Worm (Caenorhabditis elegans) whole organism, L2 larva: ENCODE data around the gene C50F4.8.
A peak's percentile ranks its signal among the peaks of the same experiment; 100 is the strongest.

Source experiments
- F13H6.1 ChIP-seq: sonication (generic microtip); optimal IDR thresholded peaks from 2 replicates; lab custom pipeline; 2016; ENCODE audit warnings: missing genetic modification characterization, missing compliant biosample characterization
- R02D3.7 ChIP-seq: fragments of 150-350 bp; optimal IDR thresholded peaks from 2 replicates; lab custom pipeline; 2014; ENCODE audit warnings: missing biosample characterization, missing genetic modification characterization
- Y55F3AM.14 ChIP-seq: fragments of 200-800 bp; sonication (Bioruptor generic); optimal IDR thresholded peaks from 2 replicates; lab custom pipeline; 2018; ENCODE audit warnings: mild to moderate bottlenecking, missing genetic modification characterization, missing compliant biosample characterization
- alr-1 ChIP-seq: fragments of 150-350 bp; optimal IDR thresholded peaks from 2 replicates; lab custom pipeline; 2014; ENCODE audit warnings: missing biosample characterization, missing genetic modification characterization
- aly-2 ChIP-seq: fragments of 150-350 bp; optimal IDR thresholded peaks from 2 replicates; lab custom pipeline; 2014; ENCODE audit warnings: missing biosample characterization, missing genetic modification characterization
- ama-1 ChIP-seq: fragments of 150-350 bp; optimal IDR thresholded peaks from 2 replicates; lab custom pipeline; 2018; ENCODE audit warnings: inconsistent platforms
- blmp-1 ChIP-seq: sonication (generic microtip); optimal IDR thresholded peaks from 2 replicates; lab custom pipeline; 2017; ENCODE audit warnings: missing genetic modification characterization, mild to moderate bottlenecking, missing compliant biosample characterization, antibody characterized with exemption, moderate library complexity; ENCODE audit not compliant: insufficient read depth
- ceh-16 ChIP-seq: fragments of 150-350 bp; optimal IDR thresholded peaks from 2 replicates; lab custom pipeline; 2014; ENCODE audit warnings: missing biosample characterization, missing genetic modification characterization
- ceh-82 ChIP-seq: fragments of 150-350 bp; optimal IDR thresholded peaks from 2 replicates; lab custom pipeline; 2014; ENCODE audit warnings: missing biosample characterization, missing genetic modification characterization
- crh-2 ChIP-seq: sonication (generic microtip); optimal IDR thresholded peaks from 2 replicates; lab custom pipeline; 2017; ENCODE audit warnings: missing biosample characterization, missing genetic modification characterization
- elt-1 ChIP-seq: fragments of 150-350 bp; optimal IDR thresholded peaks from 2 replicates; lab custom pipeline; 2014; ENCODE audit warnings: missing biosample characterization, missing genetic modification characterization
- elt-3 ChIP-seq: sonication (generic microtip); optimal IDR thresholded peaks from 2 replicates; lab custom pipeline; 2017; ENCODE audit warnings: missing biosample characterization, missing genetic modification characterization
- fos-1 ChIP-seq: fragments of 150-350 bp; optimal IDR thresholded peaks from 2 replicates; lab custom pipeline; 2014; ENCODE audit warnings: missing biosample characterization, missing genetic modification characterization
- gmeb-1 ChIP-seq: fragments of 150-350 bp; optimal IDR thresholded peaks from 2 replicates; lab custom pipeline; 2014; ENCODE audit warnings: missing biosample characterization, missing genetic modification characterization
- lin-13 ChIP-seq: fragments of 150-350 bp; optimal IDR thresholded peaks from 2 replicates; lab custom pipeline; 2014; ENCODE audit warnings: missing biosample characterization, missing genetic modification reagents, missing genetic modification characterization
- lin-39 ChIP-seq: fragments of 150-350 bp; optimal IDR thresholded peaks from 2 replicates; lab custom pipeline; 2014; ENCODE audit warnings: missing biosample characterization, missing genetic modification reagents, missing genetic modification characterization
- mab-5 ChIP-seq: fragments of 150-350 bp; optimal IDR thresholded peaks from 2 replicates; lab custom pipeline; 2014; ENCODE audit warnings: missing biosample characterization, missing genetic modification characterization
- mdl-1 ChIP-seq, 2 experiments: fragments of 150-350 bp in 1 of 2; sonication (generic microtip) in 1 of 2; optimal IDR thresholded peaks; 2 replicates each; lab custom pipeline; 2017; ENCODE audit warnings: missing biosample characterization in 2 of 2, missing genetic modification characterization in 2 of 2
- nhr-10 ChIP-seq: sonication (generic microtip); optimal IDR thresholded peaks from 2 replicates; lab custom pipeline; 2017; ENCODE audit warnings: missing biosample characterization, missing genetic modification characterization
- nhr-11 ChIP-seq: fragments of 150-350 bp; optimal IDR thresholded peaks from 2 replicates; lab custom pipeline; 2014; ENCODE audit warnings: missing biosample characterization, missing genetic modification characterization
- nhr-12 ChIP-seq: fragments of 150-350 bp; optimal IDR thresholded peaks from 2 replicates; lab custom pipeline; 2014; ENCODE audit warnings: missing biosample characterization, missing genetic modification characterization
- nhr-129 ChIP-seq: fragments of 150-350 bp; optimal IDR thresholded peaks from 2 replicates; lab custom pipeline; 2014; ENCODE audit warnings: missing biosample characterization, missing genetic modification characterization
- nhr-21 ChIP-seq: fragments of 150-350 bp; optimal IDR thresholded peaks from 2 replicates; lab custom pipeline; 2014; ENCODE audit warnings: missing biosample characterization, missing genetic modification characterization
- nhr-237 ChIP-seq: fragments of 150-350 bp; optimal IDR thresholded peaks from 2 replicates; lab custom pipeline; 2014; ENCODE audit warnings: missing biosample characterization, missing genetic modification characterization
- nhr-6 ChIP-seq: fragments of 150-350 bp; optimal IDR thresholded peaks from 2 replicates; lab custom pipeline; 2014; ENCODE audit warnings: missing biosample characterization, missing genetic modification characterization
- nhr-77 ChIP-seq: fragments of 150-350 bp; optimal IDR thresholded peaks from 2 replicates; lab custom pipeline; 2014; ENCODE audit warnings: missing biosample characterization, missing genetic modification characterization
- peb-1 ChIP-seq: fragments of 150-350 bp; optimal IDR thresholded peaks from 2 replicates; lab custom pipeline; 2014; ENCODE audit warnings: missing biosample characterization, missing genetic modification characterization
- sem-4 ChIP-seq: fragments of 150-350 bp; optimal IDR thresholded peaks from 2 replicates; lab custom pipeline; 2014; ENCODE audit warnings: missing biosample characterization, missing genetic modification reagents, missing genetic modification characterization
- skn-1 ChIP-seq: sonication (generic microtip); optimal IDR thresholded peaks from 2 replicates; lab custom pipeline; 2017; ENCODE audit warnings: missing biosample characterization, missing genetic modification characterization
- sma-3 ChIP-seq: sonication (generic microtip); optimal IDR thresholded peaks from 2 replicates; lab custom pipeline; 2016; ENCODE audit warnings: missing genetic modification reagents, missing genetic modification characterization, missing compliant biosample characterization
- sma-9 ChIP-seq, 2 experiments: fragments of 150-350 bp in 1 of 2; sonication (generic microtip) in 1 of 2; optimal IDR thresholded peaks; 2 replicates each; lab custom pipeline; 2014 to 2016; ENCODE audit warnings: missing genetic modification characterization in 2 of 2, mild to moderate bottlenecking in 1 of 2, missing biosample characterization in 1 of 2, missing compliant biosample characterization in 1 of 2, missing genetic modification reagents in 1 of 2, moderate library complexity in 1 of 2
- unc-39 ChIP-seq: fragments of 150-350 bp; optimal IDR thresholded peaks from 2 replicates; lab custom pipeline; 2014; ENCODE audit warnings: missing biosample characterization, missing genetic modification characterization
- unc-62 ChIP-seq: fragments of 150-350 bp; optimal IDR thresholded peaks from 2 replicates; lab custom pipeline; 2014; ENCODE audit warnings: missing biosample characterization, missing genetic modification reagents, missing genetic modification characterization
- zag-1 ChIP-seq: fragments of 150-350 bp; optimal IDR thresholded peaks from 2 replicates; lab custom pipeline; 2014; ENCODE audit warnings: missing biosample characterization, missing genetic modification characterization
- ztf-11 ChIP-seq: sonication (generic microtip); optimal IDR thresholded peaks from 2 replicates; lab custom pipeline; 2017; ENCODE audit warnings: missing biosample characterization, missing genetic modification characterization

Gene C50F4.8

DNA sequence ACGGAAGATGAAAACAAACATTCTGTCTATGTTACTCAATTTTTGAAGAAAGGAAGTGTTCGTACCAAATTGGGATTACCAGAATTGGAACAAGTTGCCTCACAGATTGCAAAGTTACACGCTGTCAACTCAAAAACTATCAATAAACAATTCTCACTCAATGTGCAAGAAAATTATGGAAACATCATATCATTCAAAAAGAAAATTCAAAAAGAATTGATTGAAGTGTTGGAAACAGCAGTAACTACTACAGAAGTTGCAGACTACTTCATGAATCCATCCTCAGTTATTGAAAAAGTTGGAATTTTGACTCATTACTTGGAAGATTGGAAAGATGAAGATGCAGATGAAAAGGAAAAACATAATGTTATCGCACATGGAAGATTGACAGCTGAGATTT, 9.3 kb upstream of the C50F4.8 start:
- TF ChIP-seq crh-2 (tag; lab: Kevin White, UChicago), result no peak
- TF ChIP-seq blmp-1, result no peak
- no peak for TF ChIP-seq sma-9 (GFP tag; optimal IDR thresholded peaks at IDR 0.05; lab: Kevin White, UChicago)
- no peak for TF ChIP-seq sma-9 (tag; optimal IDR thresholded peaks at IDR 0.05; lab: Kevin White, UChicago)
- TF ChIP-seq zag-1 (tag; lab: Kevin White, UChicago), result no peak
- no peak for TF ChIP-seq F13H6.1 (tag; lab: Kevin White, UChicago)
- no peak for TF ChIP-seq nhr-77
- no peak for TF ChIP-seq ztf-11 (tag; lab: Kevin White, UChicago)
- no peak for TF ChIP-seq alr-1 (tag; lab: Kevin White, UChicago)
- no peak for TF ChIP-seq elt-1
- TF ChIP-seq nhr-12 (tag; lab: Kevin White, UChicago), result no peak
- no peak for TF ChIP-seq sem-4 (tag; lab: Kevin White, UChicago)
- no peak for TF ChIP-seq lin-13 (GFP tag; lab: Kevin White, UChicago)
- TF ChIP-seq nhr-10 (tag; lab: Kevin White, UChicago), result no peak
- TF ChIP-seq nhr-21 (tag; lab: Kevin White, UChicago), result no peak
- TF ChIP-seq elt-3 (tag; lab: Kevin White, UChicago), result no peak

DNA sequence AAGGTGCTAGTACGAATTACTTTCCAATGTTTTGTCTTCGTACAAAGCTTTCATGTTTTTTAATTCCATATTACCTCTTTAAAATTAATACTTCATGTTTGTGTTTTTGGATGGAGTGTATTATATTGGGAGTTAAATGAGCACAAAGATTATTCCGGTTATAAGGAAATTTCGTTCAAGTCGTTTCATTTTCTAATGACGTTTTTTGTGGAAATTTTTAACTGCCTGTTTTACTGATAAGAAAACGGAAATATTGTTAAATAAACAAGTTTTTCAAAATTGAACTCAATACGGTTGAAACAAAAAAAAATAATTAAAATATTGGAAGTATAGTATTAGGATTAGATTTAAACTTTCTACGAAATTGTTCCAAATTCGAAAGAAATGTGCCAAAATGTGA, 8.7 kb upstream of the C50F4.8 start:
- no peak for TF ChIP-seq lin-13 (GFP tag; lab: Kevin White, UChicago)
- no peak for TF ChIP-seq gmeb-1
- no peak for TF ChIP-seq R02D3.7 (tag; lab: Kevin White, UChicago)
- no peak for TF ChIP-seq skn-1
- TF ChIP-seq fos-1 (tag; lab: Kevin White, UChicago), result peak; percentile 45

DNA sequence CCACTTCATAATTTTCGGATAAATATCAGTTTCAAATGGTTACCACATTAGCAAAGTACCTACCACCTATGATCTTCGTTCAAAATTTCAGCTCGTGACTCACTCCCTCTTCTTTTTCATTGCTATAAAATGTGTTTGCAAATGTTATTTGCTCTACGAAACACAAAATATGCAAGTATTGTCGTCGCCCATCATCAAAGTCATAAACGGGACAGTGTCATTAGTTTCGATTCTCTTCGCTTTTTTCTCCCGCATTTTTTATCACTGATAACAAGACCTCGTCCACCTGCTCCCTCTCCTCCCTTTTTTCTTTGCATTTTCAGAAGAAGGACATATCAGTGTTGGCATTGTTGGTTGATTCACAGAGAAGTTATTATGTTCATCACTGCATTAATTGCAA, 7.8 kb upstream of the C50F4.8 start, which contains the start of gene C50F4.1:
Gene C50F4.1, plus strand, starts transcription at position 324 of the 400 bp plus-strand sequence.
- TF ChIP-seq nhr-237 (tag; lab: Kevin White, UChicago) (no peak), fos-1 (tag; lab: Kevin White, UChicago) (peak; percentile 88), nhr-10 (tag; lab: Kevin White, UChicago) (no peak), crh-2 (tag; lab: Kevin White, UChicago) (peak; percentile 17), lin-39 (no peak), unc-39 (tag; lab: Kevin White, UChicago) (no peak), nhr-11 (tag; lab: Kevin White, UChicago) (no peak), zag-1 (tag; lab: Kevin White, UChicago) (no peak), nhr-6 (no peak), ceh-16 (tag; lab: Kevin White, UChicago) (no peak), unc-62 (GFP tag; lab: Kevin White, UChicago) (no peak), mdl-1 (tag; optimal IDR thresholded peaks at IDR 0.05; lab: Kevin White, UChicago) (no peak), nhr-21 (tag; lab: Kevin White, UChicago) (no peak), R02D3.7 (tag; lab: Kevin White, UChicago) (no peak), F13H6.1 (tag; lab: Kevin White, UChicago) (no peak), sma-9 (GFP tag; optimal IDR thresholded peaks at IDR 0.05; lab: Kevin White, UChicago) (peak; percentile 45), sma-9 (tag; optimal IDR thresholded peaks at IDR 0.05; lab: Kevin White, UChicago) (no peak), gmeb-1 (peak; percentile 3), Y55F3AM.14 (no peak), peb-1 (no peak), nhr-77 (no peak), ama-1 (lab: Kevin White, UChicago) (no peak), mab-5 (no peak)
- TF ChIP-seq, all 48 proteins: peak for 4

DNA sequence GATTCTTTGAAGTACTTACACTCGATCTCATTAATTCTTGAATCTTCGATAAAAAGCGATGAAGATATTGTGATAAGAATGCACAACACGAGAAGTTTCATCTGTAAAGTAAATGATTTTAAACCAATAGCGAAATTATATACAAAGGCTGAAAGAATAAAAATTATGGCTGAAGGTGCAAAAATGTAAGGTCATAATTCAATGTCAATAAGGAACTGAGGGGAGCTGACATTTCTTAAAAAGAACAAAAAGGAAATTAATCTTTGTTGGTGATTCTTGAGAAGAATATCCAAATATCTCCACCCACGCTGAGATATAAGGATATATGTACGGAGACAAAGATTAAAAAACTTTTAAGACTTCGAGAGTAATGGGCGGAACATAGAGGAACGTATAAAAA, 5.4 kb upstream of the C50F4.8 start, which contains the start of gene C50F4.9:
Gene C50F4.9, minus strand, starts transcription at position 101 of the 400 bp plus-strand sequence.
- TF ChIP-seq lin-13 (GFP tag; lab: Kevin White, UChicago) (no peak), R02D3.7 (tag; lab: Kevin White, UChicago) (no peak), crh-2 (tag; lab: Kevin White, UChicago) (no peak), unc-62 (GFP tag; lab: Kevin White, UChicago) (no peak), nhr-6 (no peak), nhr-129 (tag; lab: Kevin White, UChicago) (no peak), ztf-11 (tag; lab: Kevin White, UChicago) (no peak), aly-2 (no peak), unc-39 (tag; lab: Kevin White, UChicago) (no peak), elt-3 (tag; lab: Kevin White, UChicago) (no peak)
- TF ChIP-seq, all 48 proteins: peak for 0

DNA sequence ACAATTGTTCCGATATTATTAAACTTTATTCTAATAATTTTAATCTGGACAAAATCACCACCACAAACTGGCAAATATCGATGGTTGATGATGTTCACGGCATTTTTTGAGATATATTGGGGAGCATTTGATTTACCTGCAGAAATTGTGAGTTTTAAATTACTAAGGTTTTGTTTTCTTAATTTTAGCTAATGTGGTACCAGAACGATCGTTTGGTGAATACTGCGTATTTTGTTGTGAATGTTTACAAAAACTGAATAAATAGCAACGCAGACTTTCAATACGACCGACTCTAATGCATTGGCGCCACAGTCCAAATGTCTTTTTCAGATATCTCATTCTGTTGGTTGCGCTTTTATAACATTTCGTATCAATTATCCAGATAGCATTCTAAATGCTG, 3.0 kb upstream of the C50F4.8 start:
- TF ChIP-seq ceh-82 (tag; lab: Kevin White, UChicago), result no peak
- no peak for TF ChIP-seq lin-13 (GFP tag; lab: Kevin White, UChicago)
- TF ChIP-seq Y55F3AM.14, result no peak
- no peak for TF ChIP-seq ztf-11 (tag; lab: Kevin White, UChicago)
- no peak for TF ChIP-seq nhr-237 (tag; lab: Kevin White, UChicago)
- TF ChIP-seq nhr-129 (tag; lab: Kevin White, UChicago), result no peak
- no peak for TF ChIP-seq sma-3 (GFP tag; lab: Kevin White, UChicago)
- no peak for TF ChIP-seq unc-62 (GFP tag; lab: Kevin White, UChicago)
- TF ChIP-seq nhr-77, result no peak
- TF ChIP-seq nhr-21 (tag; lab: Kevin White, UChicago), result no peak
- TF ChIP-seq ceh-16 (tag; lab: Kevin White, UChicago), result no peak
- no peak for TF ChIP-seq blmp-1
- TF ChIP-seq, all 48 proteins: peak for 0
